Fruit fly (Drosophila melanogaster): ENCODE data around the gene Rph.

Gene Rph

DNA sequence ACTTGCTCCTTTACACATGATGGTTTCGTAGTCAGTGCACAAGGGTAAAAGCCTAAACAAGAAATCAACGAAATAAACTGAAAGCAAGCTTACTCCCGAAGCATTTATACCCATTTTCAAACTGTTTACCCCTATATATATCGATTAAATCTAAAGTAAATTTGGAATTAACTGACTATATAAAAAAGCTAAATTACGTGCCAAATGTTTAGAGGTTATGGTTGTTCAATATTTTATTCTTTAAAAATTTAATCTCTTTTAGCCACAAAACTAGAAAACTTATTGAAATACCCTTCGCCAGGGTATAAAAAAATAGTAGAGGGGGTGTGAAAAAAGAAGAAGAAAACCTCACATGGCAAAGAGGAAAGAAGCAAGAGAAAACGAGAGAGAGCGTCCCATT is 25.7 kb downstream of the Rph start (continued):
- TF ChIP-seq CG15601 (tag; optimal IDR thresholded peaks at IDR 0.05) (peak; percentile 52), cas (GFP tag; IDR thresholded peaks at IDR 0.05) (no peak), sd (tag; optimal IDR thresholded peaks at IDR 0.05) (no peak), Lpt (GFP tag; optimal IDR thresholded peaks at IDR 0.05) (no peak), CG3065 (GFP tag; optimal IDR thresholded peaks at IDR 0.05) (no peak), crp (GFP tag; optimal IDR thresholded peaks at IDR 0.05) (no peak), CG13424 (tag; optimal IDR thresholded peaks at IDR 0.05) (peak; percentile 61), vvl (GFP tag; IDR thresholded peaks at IDR 0.05) (peak; percentile 75; the same call in 1 of the 2 replicates), gro (GFP tag; optimal IDR thresholded peaks at IDR 0.05) (no peak), HLH3B (GFP tag; IDR thresholded peaks at IDR 0.05) (peak; percentile 57), CG14667 (GFP tag; IDR thresholded peaks at IDR 0.05) (no peak), HLHmδ (GFP tag; optimal IDR thresholded peaks at IDR 0.05) (no peak), Blimp-1 (GFP tag; optimal IDR thresholded peaks at IDR 0.05) (peak; percentile 63), CG11247 (GFP tag; IDR thresholded peaks at IDR 0.05) (no peak), Rx (GFP tag; IDR thresholded peaks at IDR 0.05) (no peak), CG13123 (GFP tag; optimal IDR thresholded peaks at IDR 0.05) (peak; percentile 37), ranshi (GFP tag; IDR thresholded peaks at IDR 0.05) (no peak), Poxn (GFP tag; IDR thresholded peaks at IDR 0.05) (no peak), MBD-R2 (GFP tag; IDR thresholded peaks at IDR 0.05) (no peak; the same call in 1 of the 2 replicates), Gsc (GFP tag; IDR thresholded peaks at IDR 0.05) (no peak), hth (optimal IDR thresholded peaks at IDR 0.05) (no peak), CG18262 (tag; optimal IDR thresholded peaks at IDR 0.05) (peak; percentile 81), gcm (GFP tag; optimal IDR thresholded peaks at IDR 0.05) (peak; percentile 53), gce (GFP tag; IDR thresholded peaks at IDR 0.05) (no peak), CG12299 (tag; optimal IDR thresholded peaks at IDR 0.05) (peak; percentile 25), CG30431 (GFP tag; optimal IDR thresholded peaks at IDR 0.05) (no peak), wdn (GFP tag; IDR thresholded peaks at IDR 0.05) (no peak), CG13296 (GFP tag; optimal IDR thresholded peaks at IDR 0.05) (peak; percentile 26), Med (GFP tag) (peak; percentile 44), CG12104 (GFP tag; optimal IDR thresholded peaks at IDR 0.05) (peak; percentile 6), CG11695 (GFP tag; IDR thresholded peaks at IDR 0.05) (peak; percentile 68), CG2678 (tag; optimal IDR thresholded peaks at IDR 0.05) (peak; percentile 84), CG6254 (GFP tag; optimal IDR thresholded peaks at IDR 0.05) (peak; percentile 45), CG18476 (GFP tag; optimal IDR thresholded peaks at IDR 0.05) (peak; percentile 22), CG14860 (GFP tag; IDR thresholded peaks at IDR 0.05; ENCODE audit: partially characterized antibody) (no peak), Scr (GFP tag; IDR thresholded peaks at IDR 0.05; ENCODE audit: partially characterized antibody) (no peak), CG12659 (GFP tag; optimal IDR thresholded peaks at IDR 0.05) (peak; percentile 31), HLH4C (GFP tag; IDR thresholded peaks at IDR 0.05; ENCODE audit: partially characterized antibody) (no peak), croc (GFP tag; conservative IDR thresholded peaks at IDR 0.05) (peak; percentile 22; the same call in 1 of the 3 replicates), CG4424 (GFP tag; optimal IDR thresholded peaks at IDR 0.05) (peak; percentile 55), Awh (GFP tag; IDR thresholded peaks at IDR 0.05) (peak; percentile 30; the same call in 1 of the 2 replicates), Pdp1 (GFP tag; optimal IDR thresholded peaks at IDR 0.05) (peak; percentile 20 to 33), cad (GFP tag; optimal IDR thresholded peaks at IDR 0.05) (no peak), CG33557 (GFP tag; optimal IDR thresholded peaks at IDR 0.05) (peak; percentile 30), CG17802 (tag; optimal IDR thresholded peaks at IDR 0.05) (no peak), CG15514 (GFP tag; optimal IDR thresholded peaks at IDR 0.05) (no peak), Drgx (GFP tag; IDR thresholded peaks at IDR 0.05) (no peak), mld (GFP tag; IDR thresholded peaks at IDR 0.05; ENCODE audit: partially characterized antibody) (no peak), CG4404 (GFP tag; IDR thresholded peaks at IDR 0.05) (no peak), lov (optimal IDR thresholded peaks at IDR 0.05) (no peak), lov (GFP tag; IDR thresholded peaks at IDR 0.05) (no peak)

Measured in whole organism, embryonic.